Worm (Caenorhabditis elegans) whole organism, late embryonic: ENCODE results near the gene K08D12.8.

ENCODE experiments used
- C08G9.2 ChIP-seq: sonication (generic microtip); optimal IDR thresholded peaks from 2 replicates; lab custom pipeline; 2016; ENCODE audit warnings: mild to moderate bottlenecking, missing genetic modification characterization, moderate library complexity, missing compliant biosample characterization
- C38D4.7 ChIP-seq: fragments of 200-800 bp; sonication (Bioruptor generic); optimal IDR thresholded peaks from 2 replicates; lab custom pipeline; 2018; ENCODE audit warnings: mild to moderate bottlenecking, missing genetic modification characterization, moderate library complexity, missing compliant biosample characterization
- K02D7.2 ChIP-seq: sonication (generic microtip); optimal IDR thresholded peaks from 2 replicates; lab custom pipeline; 2017; ENCODE audit warnings: mild to moderate bottlenecking, missing genetic modification characterization, missing compliant biosample characterization
- Y22D7AL.16 ChIP-seq: sonication (generic microtip); optimal IDR thresholded peaks from 2 replicates; lab custom pipeline; 2016; ENCODE audit warnings: missing genetic modification characterization, missing compliant biosample characterization
- ceh-2 ChIP-seq: sonication (generic microtip); optimal IDR thresholded peaks from 2 replicates; lab custom pipeline; 2016; ENCODE audit warnings: missing genotype, missing genetic modification characterization, missing compliant biosample characterization
- ceh-22 ChIP-seq: sonication (generic microtip); optimal IDR thresholded peaks from 2 replicates; lab custom pipeline; 2017; ENCODE audit warnings: missing biosample characterization, missing genetic modification characterization
- ceh-24 ChIP-seq: sonication (generic microtip); optimal IDR thresholded peaks from 2 replicates; lab custom pipeline; 2016; ENCODE audit warnings: mild to moderate bottlenecking, missing genetic modification characterization, missing compliant biosample characterization
- ceh-30 ChIP-seq: fragments of 150-350 bp; optimal IDR thresholded peaks from 2 replicates; lab custom pipeline; 2014; ENCODE audit warnings: missing biosample characterization, missing genetic modification characterization
- ceh-31 ChIP-seq: sonication (generic microtip); optimal IDR thresholded peaks from 2 replicates; lab custom pipeline; 2016; ENCODE audit warnings: missing genetic modification characterization, missing compliant biosample characterization
- ceh-45 ChIP-seq: fragments of 200-800 bp; sonication (Bioruptor generic); IDR thresholded peaks from 2 replicates; pipeline ENCODE4 v1.3.6; 2022; ENCODE audit warnings: missing genetic modification reagents, missing genetic modification characterization, missing compliant biosample characterization
- ceh-48 ChIP-seq: sonication (generic microtip); optimal IDR thresholded peaks from 2 replicates; lab custom pipeline; 2016; ENCODE audit warnings: missing genetic modification characterization, inconsistent platforms, missing compliant biosample characterization
- ceh-6 ChIP-seq: fragments of 200-800 bp; sonication (Bioruptor generic); optimal IDR thresholded peaks from 2 replicates; lab custom pipeline; 2018; ENCODE audit warnings: mild to moderate bottlenecking, missing genetic modification characterization, missing compliant biosample characterization
- ceh-9 ChIP-seq: sonication (generic microtip); optimal IDR thresholded peaks from 2 replicates; lab custom pipeline; 2016; ENCODE audit warnings: mild to moderate bottlenecking, missing genetic modification characterization, inconsistent platforms, missing compliant biosample characterization
- elt-2 ChIP-seq: sonication (generic microtip); optimal IDR thresholded peaks from 2 replicates; lab custom pipeline; 2016; ENCODE audit warnings: missing genetic modification reagents, missing genetic modification characterization, missing compliant biosample characterization
- elt-4 ChIP-seq: sonication (generic microtip); optimal IDR thresholded peaks from 2 replicates; lab custom pipeline; 2016; ENCODE audit warnings: missing genetic modification characterization, missing compliant biosample characterization
- fkh-10 ChIP-seq: fragments of 150-350 bp; optimal IDR thresholded peaks from 2 replicates; lab custom pipeline; 2014; ENCODE audit warnings: missing biosample characterization, missing genetic modification reagents, missing genetic modification characterization
- fkh-6 ChIP-seq: sonication (generic microtip); optimal IDR thresholded peaks from 2 replicates; lab custom pipeline; 2016; ENCODE audit warnings: missing genetic modification characterization, missing compliant biosample characterization
- gmeb-2 ChIP-seq: sonication (generic microtip); optimal IDR thresholded peaks from 2 replicates; lab custom pipeline; 2016; ENCODE audit warnings: missing genetic modification characterization, inconsistent platforms, missing compliant biosample characterization
- hlh-13 ChIP-seq: fragments of 200-800 bp; sonication (Bioruptor generic); optimal IDR thresholded peaks from 2 replicates; lab custom pipeline; 2018; ENCODE audit warnings: mild to moderate bottlenecking, missing genetic modification characterization, missing compliant biosample characterization
- hlh-15 ChIP-seq: sonication (generic microtip); optimal IDR thresholded peaks from 2 replicates; lab custom pipeline; 2016; ENCODE audit warnings: missing genetic modification characterization, missing compliant biosample characterization
- hlh-6 ChIP-seq: sonication (generic microtip); optimal IDR thresholded peaks from 2 replicates; lab custom pipeline; 2016; ENCODE audit warnings: missing genotype, missing genetic modification characterization, missing compliant biosample characterization
- hlh-8 ChIP-seq: sonication (generic microtip); optimal IDR thresholded peaks from 2 replicates; lab custom pipeline; 2016; ENCODE audit warnings: missing genotype, missing genetic modification characterization, missing compliant biosample characterization
- madf-2 ChIP-seq: sonication (generic microtip); optimal IDR thresholded peaks from 2 replicates; lab custom pipeline; 2017; ENCODE audit warnings: missing genetic modification characterization, missing compliant biosample characterization
- mec-3 ChIP-seq: sonication (generic microtip); optimal IDR thresholded peaks from 2 replicates; lab custom pipeline; 2016; ENCODE audit warnings: borderline replicate concordance, missing genetic modification characterization, missing compliant biosample characterization
- nfya-1 ChIP-seq: sonication (generic microtip); optimal IDR thresholded peaks from 2 replicates; lab custom pipeline; 2017; ENCODE audit warnings: missing genetic modification characterization, mild to moderate bottlenecking, missing compliant biosample characterization, antibody characterized with exemption, moderate library complexity
- npax-4 ChIP-seq: sonication (generic microtip); optimal IDR thresholded peaks from 2 replicates; lab custom pipeline; 2016; ENCODE audit warnings: missing genetic modification characterization, missing compliant biosample characterization
- pag-3 ChIP-seq: sonication (generic microtip); optimal IDR thresholded peaks from 2 replicates; lab custom pipeline; 2016; ENCODE audit warnings: missing compliant biosample characterization, missing genetic modification characterization, borderline replicate concordance
- pax-1 ChIP-seq: fragments of 150-350 bp; optimal IDR thresholded peaks from 2 replicates; lab custom pipeline; 2014; ENCODE audit warnings: missing biosample characterization, missing genetic modification characterization
- pha-2 ChIP-seq: sonication (generic microtip); optimal IDR thresholded peaks from 2 replicates; lab custom pipeline; 2017; ENCODE audit warnings: mild to moderate bottlenecking, missing genetic modification characterization, missing compliant biosample characterization
- pros-1 ChIP-seq: fragments of 150-350 bp; optimal IDR thresholded peaks from 2 replicates; lab custom pipeline; 2014; ENCODE audit warnings: missing biosample characterization, missing genetic modification reagents, missing genetic modification characterization
- rnt-1 ChIP-seq: sonication (generic microtip); optimal IDR thresholded peaks from 2 replicates; lab custom pipeline; 2016; ENCODE audit warnings: missing genetic modification characterization, missing compliant biosample characterization
- sox-2 ChIP-seq: fragments of 200-800 bp; sonication (Bioruptor generic); IDR thresholded peaks from 2 replicates; pipeline ENCODE4 v1.3.6; 2022; ENCODE audit warnings: missing genetic modification reagents, missing genetic modification characterization, missing compliant biosample characterization
- sox-4 ChIP-seq: sonication (generic microtip); optimal IDR thresholded peaks from 2 replicates; lab custom pipeline; 2017; ENCODE audit warnings: mild to moderate bottlenecking, missing genetic modification characterization, inconsistent platforms, missing compliant biosample characterization
- syd-9 ChIP-seq: sonication (generic microtip); optimal IDR thresholded peaks from 2 replicates; lab custom pipeline; 2016; ENCODE audit warnings: mild to moderate bottlenecking, missing genetic modification characterization, moderate library complexity, missing compliant biosample characterization
- tbx-2 ChIP-seq: sonication (generic microtip); optimal IDR thresholded peaks from 2 replicates; lab custom pipeline; 2016; ENCODE audit warnings: missing genetic modification characterization, missing compliant biosample characterization
- unc-3 ChIP-seq, 2 experiments: fragments of 200-800 bp in 1 of 2; sonication (Bioruptor generic) in 1 of 2; sonication (generic microtip) in 1 of 2; conservative IDR thresholded peaks in 1 of 2; optimal IDR thresholded peaks in 1 of 2; 2 replicates each; pipeline versions ENCODE4 v1.3.6 to Lab custom; 2016 to 2022; ENCODE audit warnings: missing compliant biosample characterization in 2 of 2, missing genetic modification characterization in 2 of 2, missing genetic modification reagents in 1 of 2
- unc-55 ChIP-seq: sonication (generic microtip); optimal IDR thresholded peaks from 2 replicates; lab custom pipeline; 2017; ENCODE audit warnings: missing biosample characterization, missing genetic modification reagents, missing genetic modification characterization
- unc-86 ChIP-seq: sonication (generic microtip); optimal IDR thresholded peaks from 2 replicates; lab custom pipeline; 2016; ENCODE audit warnings: missing genetic modification characterization, missing compliant biosample characterization
- ztf-16 ChIP-seq: sonication (generic microtip); optimal IDR thresholded peaks from 2 replicates; lab custom pipeline; 2017; ENCODE audit warnings: missing genetic modification characterization, missing compliant biosample characterization

K08D12.8 gene

ce11 chrIV:1745453-1746051 lies 19.6 kb downstream of the K08D12.8 start, which contains the start of the genes Y41D4A.6 and Y41D4A.4 (continued):
- TF ChIP-seq unc-3 (GFP tag; conservative IDR thresholded peaks at IDR 0.05; lab: Robert Waterston, UW) (no peak; the same call in 1 of the 2 replicates), unc-3 (tag; optimal IDR thresholded peaks at IDR 0.05; lab: Kevin White, UChicago) (peak; percentile 95), Y22D7AL.16 (tag; lab: Kevin White, UChicago) (peak; percentile 23), ceh-31 (tag; lab: Kevin White, UChicago) (peak; percentile 100), nfya-1 (tag; lab: Kevin White, UChicago) (peak; percentile 68), ceh-30 (no peak), sox-2 (GFP tag; lab: Robert Waterston, UW) (no peak), hlh-6 (tag; lab: Kevin White, UChicago) (peak; percentile 85), npax-4 (tag; lab: Kevin White, UChicago) (peak; percentile 66), pax-1 (tag; lab: Kevin White, UChicago) (no peak), elt-2 (tag; lab: Kevin White, UChicago) (peak; percentile 92), C08G9.2 (tag; lab: Kevin White, UChicago) (peak; percentile 99), gmeb-2 (peak; percentile 31), unc-86 (tag; lab: Kevin White, UChicago) (peak; percentile 85), K02D7.2 (tag; lab: Kevin White, UChicago) (peak; percentile 65), hlh-13 (GFP tag; lab: Kevin White, UChicago) (peak; percentile 1), rnt-1 (peak; percentile 97), tbx-2 (tag; lab: Kevin White, UChicago) (peak; percentile 99), ztf-16 (tag; lab: Kevin White, UChicago) (peak; percentile 92), fkh-10 (GFP tag; lab: Kevin White, UChicago) (no peak), ceh-24 (tag; lab: Kevin White, UChicago) (peak; percentile 52), ceh-22 (tag; lab: Kevin White, UChicago) (no peak), C38D4.7 (peak; percentile 62)

ce11 chrIV:1751243-1751642 lies 25.3 kb downstream of the K08D12.8 start:
- TF ChIP-seq mec-3 (tag; lab: Kevin White, UChicago) (no peak), ceh-48 (tag; lab: Kevin White, UChicago) (peak; percentile 61)

ce11 chrIV:1752480-1752879 lies 26.5 kb downstream of the K08D12.8 start:
- TF ChIP-seq ceh-30: no peak
- no peak for TF ChIP-seq pha-2 (tag; lab: Kevin White, UChicago)
- TF ChIP-seq pros-1 (tag; lab: Kevin White, UChicago): no peak
- TF ChIP-seq ceh-24 (tag; lab: Kevin White, UChicago): no peak
- TF ChIP-seq hlh-15: no peak
- TF ChIP-seq ztf-16 (tag; lab: Kevin White, UChicago): no peak
- TF ChIP-seq ceh-9 (tag; lab: Kevin White, UChicago): no peak
- no peak for TF ChIP-seq nfya-1 (tag; lab: Kevin White, UChicago)
- no peak for TF ChIP-seq sox-4 (tag; lab: Kevin White, UChicago)
- no peak for TF ChIP-seq ceh-2 (tag; lab: Kevin White, UChicago)
- TF ChIP-seq fkh-6 (tag; lab: Kevin White, UChicago): no peak

ce11 chrIV:1753481-1753880 lies 27.5 kb downstream of the K08D12.8 start, which contains the start of gene Y41D4A.3:
TSS of gene Y41D4A.3 (plus strand) at chrIV:1753781.
- TF ChIP-seq ceh-22 (tag; lab: Kevin White, UChicago): no peak
- TF ChIP-seq syd-9 (tag; lab: Kevin White, UChicago): no peak
- TF ChIP-seq ceh-45 (GFP tag; lab: Robert Waterston, UW): no peak
- no peak for TF ChIP-seq ceh-6 (GFP tag; lab: Kevin White, UChicago)
- TF ChIP-seq npax-4 (tag; lab: Kevin White, UChicago): no peak
- no peak for TF ChIP-seq hlh-8
- TF ChIP-seq pag-3 (tag; lab: Kevin White, UChicago): no peak
- no peak for TF ChIP-seq unc-55 (GFP tag; lab: Kevin White, UChicago)
- TF ChIP-seq nfya-1 (tag; lab: Kevin White, UChicago): no peak
- no peak for TF ChIP-seq elt-2 (tag; lab: Kevin White, UChicago)
- TF ChIP-seq madf-2 (tag; lab: Kevin White, UChicago): no peak
- TF ChIP-seq elt-4 (tag; lab: Kevin White, UChicago): no peak
